Fruit fly (Drosophila melanogaster) whole organism, prepupa: ENCODE data around the gene CG7140.
A peak's percentile ranks its signal among the peaks of the same experiment; 100 is the strongest.

ENCODE experiments used
- Blimp-1 ChIP-seq: fragments of 200-800 bp; sonication (Bioruptor generic); optimal IDR thresholded peaks from 3 replicates; lab custom pipeline; 2017; ENCODE audit warnings: missing biosample characterization, missing genetic modification characterization, mild to moderate bottlenecking, moderate library complexity, missing genetic modification reagents
- CG10669 ChIP-seq: fragments of 200-800 bp; sonication (Bioruptor generic); optimal IDR thresholded peaks from 3 replicates; lab custom pipeline; 2018; ENCODE audit warnings: missing biosample characterization, mild to moderate bottlenecking, missing genetic modification characterization, moderate library complexity
- CG11762 ChIP-seq: fragments of 200-800 bp; sonication (Bioruptor generic); optimal IDR thresholded peaks from 3 replicates; lab custom pipeline; 2016; ENCODE audit warnings: missing biosample characterization, missing genetic modification characterization; ENCODE audit not compliant: insufficient read depth
- CG15336 ChIP-seq: fragments of 200-800 bp; sonication (Bioruptor generic); IDR thresholded peaks from 2 replicates; pipeline ENCODE4 v1.3.6; 2022; ENCODE audit warnings: missing biosample characterization, missing genetic modification characterization
- CG1621 ChIP-seq: fragments of 200-800 bp; sonication (Bioruptor generic); optimal IDR thresholded peaks from 3 replicates; lab custom pipeline; 2018; ENCODE audit warnings: missing biosample characterization, mild to moderate bottlenecking, missing genetic modification characterization
- CG16779 ChIP-seq: fragments of 200-800 bp; sonication (Bioruptor generic); optimal IDR thresholded peaks from 3 replicates; lab custom pipeline; 2017; ENCODE audit warnings: missing biosample characterization, mild to moderate bottlenecking, missing genetic modification characterization
- CG34406 ChIP-seq: fragments of 200-800 bp; sonication (Bioruptor generic); optimal IDR thresholded peaks from 3 replicates; lab custom pipeline; 2016; ENCODE audit warnings: missing biosample characterization, missing genetic modification characterization
- CG4318 ChIP-seq: fragments of 200-800 bp; sonication (Bioruptor generic); optimal IDR thresholded peaks from 3 replicates; lab custom pipeline; 2017; ENCODE audit warnings: missing biosample characterization, mild to moderate bottlenecking, missing genetic modification characterization
- CG6276 ChIP-seq: fragments of 200-800 bp; sonication (Bioruptor generic); optimal IDR thresholded peaks from 2 replicates; lab custom pipeline; 2017; ENCODE audit warnings: missing biosample characterization, mild to moderate bottlenecking, missing genetic modification characterization
- CG6792 ChIP-seq: fragments of 200-800 bp; sonication (Bioruptor generic); optimal IDR thresholded peaks from 3 replicates; lab custom pipeline; 2016; ENCODE audit warnings: missing biosample characterization, missing genetic modification characterization
- CG6808 ChIP-seq: fragments of 200-800 bp; sonication (Bioruptor generic); optimal IDR thresholded peaks from 3 replicates; lab custom pipeline; 2017; ENCODE audit warnings: missing biosample characterization, missing genetic modification characterization, mild to moderate bottlenecking, moderate library complexity, missing genetic modification reagents
- CG7368 ChIP-seq: fragments of 200-800 bp; sonication (Bioruptor generic); optimal IDR thresholded peaks from 3 replicates; lab custom pipeline; 2016; ENCODE audit warnings: missing biosample characterization, missing genetic modification characterization
- CG8632 ChIP-seq: fragments of 200-800 bp; sonication (Bioruptor generic); optimal IDR thresholded peaks from 3 replicates; lab custom pipeline; 2016; ENCODE audit warnings: missing biosample characterization, missing genetic modification characterization
- CG9139 ChIP-seq: fragments of 200-800 bp; sonication (Bioruptor generic); optimal IDR thresholded peaks from 3 replicates; lab custom pipeline; 2017; ENCODE audit warnings: missing biosample characterization, mild to moderate bottlenecking, missing genetic modification characterization
- Eip75B ChIP-seq: fragments of 200-800 bp; sonication (Bioruptor generic); optimal IDR thresholded peaks from 3 replicates; lab custom pipeline; 2016; ENCODE audit warnings: missing biosample characterization, missing genetic modification characterization
- Eip78C ChIP-seq: fragments of 200-800 bp; sonication (Bioruptor generic); peaks from one replicate; lab custom pipeline; 2016; ENCODE audit warnings: missing biosample characterization, missing genetic modification characterization
- Eip93F ChIP-seq: fragments of 200-800 bp; sonication (Bioruptor generic); optimal IDR thresholded peaks from 2 replicates; lab custom pipeline; 2016; ENCODE audit warnings: missing biosample characterization, mild to moderate bottlenecking, missing genetic modification characterization
- Ets21C ChIP-seq: fragments of 200-800 bp; sonication (Bioruptor generic); optimal IDR thresholded peaks from 3 replicates; lab custom pipeline; 2016; ENCODE audit warnings: missing biosample characterization, missing genetic modification characterization
- Ets96B ChIP-seq: fragments of 200-800 bp; optimal IDR thresholded peaks from 2 replicates; lab custom pipeline; 2019; ENCODE audit warnings: missing biosample characterization, mild to moderate bottlenecking, missing genetic modification characterization, moderate library complexity
- Hr38 ChIP-seq: sonication (Bioruptor generic); optimal IDR thresholded peaks from 2 replicates; lab custom pipeline; 2016; ENCODE audit warnings: missing biosample characterization, missing genetic modification characterization
- OdsH ChIP-seq: fragments of 200-800 bp; sonication (Bioruptor generic); optimal IDR thresholded peaks from 3 replicates; lab custom pipeline; 2016; ENCODE audit warnings: missing biosample characterization, missing genetic modification characterization
- Smox ChIP-seq: fragments of 200-800 bp; sonication (Bioruptor generic); optimal IDR thresholded peaks from 3 replicates; lab custom pipeline; 2016; ENCODE audit warnings: missing biosample characterization, missing genetic modification characterization
- Sox14 ChIP-seq: fragments of 200-800 bp; sonication (Bioruptor generic); optimal IDR thresholded peaks from 3 replicates; lab custom pipeline; 2016; ENCODE audit warnings: missing biosample characterization, missing genetic modification characterization
- cyc ChIP-seq: fragments of 200-800 bp; sonication (Bioruptor generic); optimal IDR thresholded peaks from 3 replicates; lab custom pipeline; 2016; ENCODE audit warnings: missing biosample characterization, missing genetic modification characterization
- dac ChIP-seq: fragments of 200-800 bp; sonication (Bioruptor generic); optimal IDR thresholded peaks from 2 replicates; lab custom pipeline; 2017; ENCODE audit warnings: missing biosample characterization, mild to moderate bottlenecking, missing genetic modification characterization
- fd85E ChIP-seq: fragments of 200-800 bp; sonication (Bioruptor generic); optimal IDR thresholded peaks from 3 replicates; lab custom pipeline; 2016; ENCODE audit warnings: missing biosample characterization, missing genetic modification characterization
- fkh ChIP-seq: fragments of 200-800 bp; sonication (Bioruptor generic); optimal IDR thresholded peaks from 3 replicates; lab custom pipeline; 2017; ENCODE audit warnings: missing biosample characterization, mild to moderate bottlenecking, missing genetic modification characterization, moderate library complexity
- spab ChIP-seq: fragments of 200-800 bp; sonication (Bioruptor generic); optimal IDR thresholded peaks from 2 replicates; lab custom pipeline; 2017; ENCODE audit warnings: missing biosample characterization, mild to moderate bottlenecking, missing genetic modification characterization, missing genetic modification reagents
- svp ChIP-seq: fragments of 200-800 bp; sonication (Bioruptor generic); peaks from one replicate; lab custom pipeline; 2016; ENCODE audit warnings: missing biosample characterization, missing genetic modification characterization
- vri ChIP-seq: fragments of 200-800 bp; sonication (Bioruptor generic); optimal IDR thresholded peaks from 3 replicates; lab custom pipeline; 2016; ENCODE audit warnings: missing biosample characterization, mild to moderate bottlenecking, missing genetic modification characterization

Gene CG7140

DNA sequence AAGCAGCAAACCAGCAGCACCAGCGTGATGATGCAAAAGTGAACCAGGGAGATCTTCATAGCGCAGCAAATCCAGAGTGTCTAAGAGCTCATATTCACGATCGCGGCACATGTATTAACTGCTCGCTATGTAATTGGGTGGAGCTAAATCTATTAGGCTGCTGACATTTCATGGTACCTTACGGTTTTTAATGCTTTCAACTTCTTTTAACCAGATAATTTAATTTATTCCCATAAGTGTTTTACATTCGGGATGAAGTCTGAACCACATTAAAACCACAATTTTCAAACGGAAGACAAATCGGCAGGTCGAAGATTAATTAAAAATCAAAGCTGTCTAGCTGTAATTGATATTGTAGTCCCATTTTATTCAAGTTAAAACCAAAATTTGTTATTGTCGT, 1.5 kb upstream of the CG7140 start, which contains the start of gene CG43392:
Gene CG43392 (minus strand): TSS at position 101 of the 400 bp plus-strand sequence.
- TF ChIP-seq CG9139 (GFP tag; lab: Kevin White, UChicago) = no peak
- TF ChIP-seq CG6276 (GFP tag; lab: Kevin White, UChicago) = no peak
- TF ChIP-seq CG8632 = no peak
- no peak for TF ChIP-seq vri (GFP tag; lab: Kevin White, UChicago)
- TF ChIP-seq CG11762 (GFP tag; lab: Kevin White, UChicago) = no peak
- no peak for TF ChIP-seq CG10669
- no peak for TF ChIP-seq Blimp-1 (GFP tag; lab: Kevin White, UChicago)
- no peak for TF ChIP-seq OdsH (GFP tag; lab: Kevin White, UChicago)
- no peak for TF ChIP-seq Smox (GFP tag; lab: Kevin White, UChicago)

dm6 chr3L:22006107-22006506, 22.0 kb downstream of the CG7140 start:
- TF ChIP-seq fkh (GFP tag; lab: Kevin White, UChicago) = peak; percentile 32
- no peak for TF ChIP-seq vri (GFP tag; lab: Kevin White, UChicago)
- no peak for TF ChIP-seq cyc (GFP tag; lab: Kevin White, UChicago)
- TF ChIP-seq Eip93F = no peak
- TF ChIP-seq fd85E (GFP tag; lab: Kevin White, UChicago) = no peak
- TF ChIP-seq CG4318 (GFP tag; lab: Kevin White, UChicago) = no peak
- TF ChIP-seq Eip78C = peak; percentile 3
- TF ChIP-seq spab (GFP tag; lab: Kevin White, UChicago) = no peak
- no peak for TF ChIP-seq CG16779 (tag; lab: Kevin White, UChicago)

DNA sequence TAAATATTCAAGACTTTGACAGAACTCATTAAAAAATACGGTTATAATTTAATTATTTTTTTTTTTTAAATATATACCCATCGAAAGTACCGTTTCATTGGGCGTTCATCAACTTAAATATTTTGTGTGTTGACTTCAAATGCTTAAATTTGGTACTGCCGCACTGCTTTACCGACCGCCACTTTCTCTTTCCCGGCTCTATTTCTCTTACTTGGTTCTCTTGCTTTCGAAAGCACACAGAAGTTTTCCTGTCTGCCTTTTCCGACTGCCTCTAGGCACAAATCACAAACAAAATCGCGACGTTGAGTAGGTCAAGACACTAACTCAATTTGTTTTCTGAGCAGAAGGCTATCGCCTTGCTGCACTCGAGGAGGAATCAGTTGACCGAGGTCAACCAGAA, 34.1 kb downstream of the CG7140 start:
- TF ChIP-seq Sox14 (GFP tag; lab: Kevin White, UChicago) = no peak
- TF ChIP-seq Hr38 (GFP tag; lab: Kevin White, UChicago) = no peak
- no peak for TF ChIP-seq dac (GFP tag; lab: Kevin White, UChicago)
- TF ChIP-seq CG7368 = no peak
- no peak for TF ChIP-seq Eip75B
- TF ChIP-seq CG15336 = no peak

DNA sequence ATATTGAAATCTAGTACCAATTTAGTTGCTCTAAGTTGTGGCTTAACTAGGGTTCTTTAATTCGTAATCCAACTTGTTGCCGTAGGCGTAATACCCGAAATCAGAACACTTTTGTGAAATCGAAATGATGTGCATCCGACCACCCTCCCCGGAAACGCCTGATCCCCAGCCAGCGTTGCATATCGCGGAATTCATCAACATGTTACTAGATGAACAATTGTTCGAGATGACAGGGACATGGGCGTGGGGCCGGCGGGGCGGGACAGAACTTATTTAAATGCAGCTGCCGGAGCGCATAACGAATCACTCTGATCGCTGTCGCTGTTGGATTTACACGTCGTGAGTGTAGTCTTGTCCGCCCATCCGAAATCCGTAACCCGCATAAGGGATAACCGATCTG, 43.2 kb downstream of the CG7140 start, which contains the start of gene Act79B:
Gene Act79B (plus strand): TSS at position 301 of the 400 bp plus-strand sequence.
- no peak for TF ChIP-seq CG6792 (GFP tag; lab: Kevin White, UChicago)
- no peak for TF ChIP-seq CG34406 (GFP tag; lab: Kevin White, UChicago)
- TF ChIP-seq svp (GFP tag; lab: Kevin White, UChicago) = peak; percentile 22
- TF ChIP-seq CG6808 (GFP tag; lab: Kevin White, UChicago) = no peak
- TF ChIP-seq vri (GFP tag; lab: Kevin White, UChicago) = no peak
- no peak for TF ChIP-seq CG16779 (tag; lab: Kevin White, UChicago)
- no peak for TF ChIP-seq CG1621 (tag; lab: Kevin White, UChicago)

dm6 chr3L:21979789-21980188, 48.3 kb downstream of the CG7140 start:
- TF ChIP-seq Eip78C (peak; percentile 11), Ets21C (GFP tag; lab: Kevin White, UChicago) (no peak), svp (GFP tag; lab: Kevin White, UChicago) (peak; percentile 100), vri (GFP tag; lab: Kevin White, UChicago) (peak; percentile 74), CG6276 (GFP tag; lab: Kevin White, UChicago) (no peak), Ets96B (no peak)
